Fruit fly (Drosophila melanogaster) whole organism, embryonic: Measurements from ENCODE around the gene Srp19.

Experiments used
- B-H2 ChIP-seq: fragments of 200-800 bp; sonication (Bioruptor generic); optimal IDR thresholded peaks from 2 replicates; lab custom pipeline; 2018; ENCODE audit warnings: missing biosample characterization, mild to moderate bottlenecking, missing genetic modification characterization
- CG10654 ChIP-seq: fragments of 200-800 bp; sonication (Bioruptor generic); optimal IDR thresholded peaks from 2 replicates; lab custom pipeline; 2016; ENCODE audit warnings: missing biosample characterization, missing genetic modification characterization
- CG11093 ChIP-seq: fragments of 200-800 bp; sonication (Bioruptor generic); IDR thresholded peaks from 3 replicates; pipeline ENCODE4 v1.3.6; 2022; ENCODE audit warnings: missing biosample characterization, missing genetic modification characterization
- CG11398 ChIP-seq: fragments of 200-800 bp; sonication (Bioruptor generic); optimal IDR thresholded peaks from 2 replicates; lab custom pipeline; 2016; ENCODE audit warnings: missing biosample characterization, missing genetic modification characterization
- CG11456 ChIP-seq: fragments of 200-800 bp; sonication (Bioruptor generic); IDR thresholded peaks from 3 replicates; pipeline ENCODE4 v1.3.6; 2022; ENCODE audit warnings: missing biosample characterization, missing genetic modification characterization
- CG11723 ChIP-seq: fragments of 200-800 bp; sonication (Bioruptor generic); optimal IDR thresholded peaks from 2 replicates; lab custom pipeline; 2017; ENCODE audit warnings: missing biosample characterization, mild to moderate bottlenecking, missing genetic modification characterization
- CG13624 ChIP-seq: fragments of 200-800 bp; sonication (Bioruptor generic); optimal IDR thresholded peaks from 2 replicates; lab custom pipeline; 2016; ENCODE audit warnings: missing biosample characterization, missing genetic modification characterization
- CG13775 ChIP-seq: fragments of 200-800 bp; sonication (Bioruptor generic); optimal IDR thresholded peaks from 3 replicates; lab custom pipeline; 2017; ENCODE audit warnings: missing biosample characterization, mild to moderate bottlenecking, missing genetic modification characterization
- CG14965 ChIP-seq: fragments of 200-800 bp; sonication (Bioruptor generic); optimal IDR thresholded peaks from 2 replicates; lab custom pipeline; 2016; ENCODE audit warnings: missing biosample characterization, missing genetic modification characterization, borderline replicate concordance
- CG16813 ChIP-seq: fragments of 200-800 bp; sonication (Bioruptor generic); IDR thresholded peaks from 3 replicates; pipeline ENCODE4 v1.3.6; 2022; ENCODE audit warnings: missing biosample characterization, missing genetic modification characterization; ENCODE audit not compliant: partially characterized antibody
- CG17802 ChIP-seq: fragments of 200-800 bp; sonication (Bioruptor generic); optimal IDR thresholded peaks from 2 replicates; lab custom pipeline; 2018; ENCODE audit warnings: missing biosample characterization, mild to moderate bottlenecking, missing genetic modification characterization, moderate library complexity
- CG17912 ChIP-seq: fragments of 200-800 bp; sonication (Bioruptor generic); optimal IDR thresholded peaks from 2 replicates; lab custom pipeline; 2018; ENCODE audit warnings: missing biosample characterization, mild to moderate bottlenecking, missing genetic modification characterization
- CG18476 ChIP-seq: fragments of 200-800 bp; sonication (Bioruptor generic); optimal IDR thresholded peaks from 2 replicates; lab custom pipeline; 2016; ENCODE audit warnings: missing biosample characterization, mild to moderate bottlenecking, missing genetic modification characterization
- CG18619 ChIP-seq: fragments of 200-800 bp; sonication (Bioruptor generic); optimal IDR thresholded peaks from 3 replicates; lab custom pipeline; 2017; ENCODE audit warnings: missing biosample characterization, mild to moderate bottlenecking, missing genetic modification characterization
- CG2199 ChIP-seq: fragments of 200-800 bp; sonication (Bioruptor generic); IDR thresholded peaks from 3 replicates; pipeline ENCODE4 v1.3.6; 2022; ENCODE audit warnings: missing biosample characterization, missing genetic modification characterization
- CG3163 ChIP-seq: fragments of 200-800 bp; sonication (Bioruptor generic); optimal IDR thresholded peaks from 3 replicates; lab custom pipeline; 2016; ENCODE audit warnings: missing biosample characterization, missing genetic modification characterization
- CG32767 ChIP-seq: fragments of 200-800 bp; sonication (Bioruptor generic); IDR thresholded peaks from 2 replicates; pipeline ENCODE4 v1.3.6; 2022; ENCODE audit warnings: missing biosample characterization, missing genetic modification characterization
- CG34376 ChIP-seq: fragments of 200-800 bp; sonication (Bioruptor generic); optimal IDR thresholded peaks from 2 replicates; lab custom pipeline; 2018; ENCODE audit warnings: missing biosample characterization, mild to moderate bottlenecking, missing genetic modification characterization
- CG3838 ChIP-seq: fragments of 200-800 bp; sonication (Bioruptor generic); optimal IDR thresholded peaks from 3 replicates; lab custom pipeline; 2016; ENCODE audit warnings: missing biosample characterization, missing genetic modification characterization
- CG42726 ChIP-seq: fragments of 200-800 bp; sonication (Bioruptor generic); IDR thresholded peaks from 2 replicates; pipeline ENCODE4 v1.3.6; 2022; ENCODE audit warnings: missing biosample characterization, missing genetic modification characterization; ENCODE audit not compliant: partially characterized antibody
- CG4282 ChIP-seq: fragments of 200-800 bp; sonication (Bioruptor generic); optimal IDR thresholded peaks from 2 replicates; lab custom pipeline; 2016; ENCODE audit warnings: missing biosample characterization, missing genetic modification characterization
- CG4617 ChIP-seq: fragments of 200-800 bp; sonication (Bioruptor generic); optimal IDR thresholded peaks from 3 replicates; lab custom pipeline; 2016; ENCODE audit warnings: missing biosample characterization, missing genetic modification characterization, borderline replicate concordance
- CG6654 ChIP-seq: fragments of 200-800 bp; sonication (Bioruptor generic); optimal IDR thresholded peaks from 2 replicates; lab custom pipeline; 2017; ENCODE audit warnings: missing biosample characterization, mild to moderate bottlenecking, missing genetic modification characterization
- CG6765 ChIP-seq: fragments of 200-800 bp; sonication (Bioruptor generic); optimal IDR thresholded peaks from 3 replicates; lab custom pipeline; 2017; ENCODE audit warnings: missing biosample characterization, mild to moderate bottlenecking, missing genetic modification characterization
- CG6813 ChIP-seq: fragments of 200-800 bp; sonication (Bioruptor generic); optimal IDR thresholded peaks from 2 replicates; lab custom pipeline; 2017; ENCODE audit warnings: missing biosample characterization, missing genetic modification characterization, mild to moderate bottlenecking, moderate library complexity, missing genetic modification reagents
- CG8281 ChIP-seq: fragments of 200-800 bp; sonication (Bioruptor generic); optimal IDR thresholded peaks from 2 replicates; lab custom pipeline; 2018; ENCODE audit warnings: missing biosample characterization, mild to moderate bottlenecking, missing genetic modification characterization, moderate library complexity
- CG8388 ChIP-seq: fragments of 200-800 bp; sonication (Bioruptor generic); optimal IDR thresholded peaks from 2 replicates; lab custom pipeline; 2019; ENCODE audit warnings: missing biosample characterization, mild to moderate bottlenecking, missing genetic modification characterization, moderate library complexity
- Dref ChIP-seq: fragments of 200-800 bp; sonication (Bioruptor generic); IDR thresholded peaks from 2 replicates; pipeline ENCODE4 v1.3.6; 2022; ENCODE audit warnings: missing biosample characterization, missing genetic modification characterization
- E2f1 ChIP-seq: fragments of 200-800 bp; sonication (Bioruptor generic); IDR thresholded peaks from 2 replicates; pipeline ENCODE4 v1.3.6; 2022; ENCODE audit warnings: missing biosample characterization, missing genetic modification characterization
- Fer3 ChIP-seq: fragments of 200-800 bp; sonication (Bioruptor generic); optimal IDR thresholded peaks from 2 replicates; lab custom pipeline; 2018; ENCODE audit warnings: missing biosample characterization, mild to moderate bottlenecking, missing genetic modification characterization, moderate library complexity
- GATAe ChIP-seq: fragments of 200-800 bp; sonication (Bioruptor generic); conservative IDR thresholded peaks from 2 replicates; pipeline ENCODE4 v1.3.6; 2022; ENCODE audit warnings: missing biosample characterization, missing genetic modification characterization
- Optix ChIP-seq: fragments of 200-800 bp; sonication (Bioruptor generic); IDR thresholded peaks from 3 replicates; pipeline ENCODE4 v1.3.6; 2022; ENCODE audit warnings: missing biosample characterization, missing genetic modification characterization
- PHDP ChIP-seq: fragments of 200-800 bp; sonication (Bioruptor generic); optimal IDR thresholded peaks from 3 replicates; lab custom pipeline; 2018; ENCODE audit warnings: missing biosample characterization, mild to moderate bottlenecking, missing genetic modification characterization, moderate library complexity
- Six4 ChIP-seq: fragments of 200-800 bp; sonication (Bioruptor generic); optimal IDR thresholded peaks from 2 replicates; lab custom pipeline; 2016; ENCODE audit warnings: missing biosample characterization, missing genetic modification characterization
- amos ChIP-seq: fragments of 200-800 bp; sonication (Bioruptor generic); IDR thresholded peaks from 2 replicates; pipeline ENCODE4 v1.3.6; 2022; ENCODE audit warnings: missing biosample characterization, missing genetic modification characterization; ENCODE audit not compliant: partially characterized antibody
- ato ChIP-seq: fragments of 200-800 bp; sonication (Bioruptor generic); IDR thresholded peaks from 2 replicates; pipeline ENCODE4 v1.3.6; 2022; ENCODE audit warnings: missing biosample characterization, missing genetic modification characterization; ENCODE audit not compliant: partially characterized antibody
- bcd ChIP-seq: fragments of 200-800 bp; sonication (Bioruptor generic); optimal IDR thresholded peaks from 2 replicates; lab custom pipeline; 2017; ENCODE audit warnings: missing biosample characterization, mild to moderate bottlenecking, missing genetic modification characterization
- caup ChIP-seq: fragments of 200-800 bp; sonication (Bioruptor generic); optimal IDR thresholded peaks from 3 replicates; lab custom pipeline; 2017; ENCODE audit warnings: missing biosample characterization, mild to moderate bottlenecking, missing genetic modification characterization, moderate library complexity; ENCODE audit not compliant: severe bottlenecking
- chif ChIP-seq, 2 experiments: fragments of 200-800 bp; sonication (Bioruptor generic); optimal IDR thresholded peaks; 3 replicates each; lab custom pipeline; 2016; ENCODE audit warnings: missing biosample characterization in 2 of 2, missing genetic modification characterization in 2 of 2
- chinmo ChIP-seq: fragments of 200-800 bp; sonication (Bioruptor generic); IDR thresholded peaks from 4 replicates; pipeline ENCODE4 v1.3.6; 2022; ENCODE audit warnings: missing biosample characterization, missing genetic modification characterization; ENCODE audit not compliant: partially characterized antibody
- chm ChIP-seq: fragments of 200-800 bp; sonication (Bioruptor generic); IDR thresholded peaks from 2 replicates; pipeline ENCODE4 v1.3.6; 2022; ENCODE audit warnings: missing biosample characterization, missing genetic modification characterization
- chn ChIP-seq: fragments of 200-800 bp; sonication (Bioruptor generic); optimal IDR thresholded peaks from 2 replicates; lab custom pipeline; 2016; ENCODE audit warnings: missing biosample characterization, missing genetic modification characterization
- cwo ChIP-seq: fragments of 200-800 bp; sonication (Bioruptor generic); optimal IDR thresholded peaks from 3 replicates; lab custom pipeline; 2017; ENCODE audit warnings: missing biosample characterization, missing genetic modification characterization, mild to moderate bottlenecking, moderate library complexity, missing genetic modification reagents
- grau ChIP-seq: fragments of 200-800 bp; optimal IDR thresholded peaks from 3 replicates; lab custom pipeline; 2019; ENCODE audit warnings: missing biosample characterization, mild to moderate bottlenecking, missing genetic modification characterization, moderate library complexity
- lab ChIP-seq: fragments of 200-800 bp; sonication (Bioruptor generic); optimal IDR thresholded peaks from 3 replicates; lab custom pipeline; 2017; ENCODE audit warnings: missing biosample characterization, missing genetic modification characterization, mild to moderate bottlenecking, moderate library complexity, missing genetic modification reagents
- nom ChIP-seq: fragments of 200-800 bp; sonication (Bioruptor generic); optimal IDR thresholded peaks from 2 replicates; lab custom pipeline; 2017; ENCODE audit warnings: missing biosample characterization, missing genetic modification characterization, mild to moderate bottlenecking, moderate library complexity, missing genetic modification reagents
- pita ChIP-seq: fragments of 200-800 bp; sonication (Bioruptor generic); optimal IDR thresholded peaks from 2 replicates; lab custom pipeline; 2017; ENCODE audit warnings: missing biosample characterization, mild to moderate bottlenecking, missing genetic modification characterization
- ttk ChIP-seq: fragments of 200-800 bp; sonication (Bioruptor generic); IDR thresholded peaks from 2 replicates; pipeline ENCODE4 v2.1.2; 2022; ENCODE audit warnings: missing biosample characterization, missing genetic modification characterization
- unc-4 ChIP-seq: fragments of 200-800 bp; sonication (Bioruptor generic); IDR thresholded peaks from 2 replicates; pipeline ENCODE4 v1.3.6; 2022; ENCODE audit warnings: missing biosample characterization, missing genetic modification characterization; ENCODE audit not compliant: partially characterized antibody
- yki ChIP-seq: fragments of >200 bp; optimal IDR thresholded peaks from 3 replicates; lab custom pipeline; 2018
- zf30C ChIP-seq: fragments of 200-800 bp; sonication (Bioruptor generic); optimal IDR thresholded peaks from 3 replicates; lab custom pipeline; 2018; ENCODE audit warnings: missing biosample characterization, mild to moderate bottlenecking, missing genetic modification characterization

The Srp19 gene

DNA sequence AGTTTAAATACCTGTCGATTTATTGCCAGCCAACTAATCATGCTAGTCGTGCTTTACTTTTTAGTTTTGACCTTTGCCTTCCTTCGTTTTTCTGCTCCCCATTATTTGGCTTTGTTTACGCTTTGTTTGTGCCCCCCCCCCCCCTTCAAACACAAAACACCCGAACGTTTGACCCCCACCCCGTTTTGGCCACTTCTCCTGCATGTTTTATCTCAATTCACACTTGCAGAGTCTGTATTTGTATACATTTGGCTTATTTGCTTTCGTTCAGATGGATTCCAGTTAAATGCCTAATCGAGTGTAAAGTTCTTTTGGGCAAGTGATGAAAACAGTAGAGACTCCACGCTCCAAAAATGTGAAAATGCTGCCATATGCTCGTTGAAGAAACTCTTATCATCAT is 1.5 kb upstream of the Srp19 start (continued):
- TF ChIP-seq CG32767 (GFP tag; lab: Robert Waterston, UW) (no peak), Dref (GFP tag; lab: Robert Waterston, UW) (no peak), grau (no peak), chm (GFP tag; lab: Robert Waterston, UW) (no peak), nom (GFP tag; lab: Kevin White, UChicago) (no peak), chn (GFP tag; lab: Kevin White, UChicago) (no peak), CG4617 (no peak), bcd (GFP tag; lab: Kevin White, UChicago) (no peak), CG2199 (GFP tag; lab: Robert Waterston, UW) (no peak), lab (GFP tag; lab: Kevin White, UChicago) (peak; percentile 57), unc-4 (GFP tag; lab: Robert Waterston, UW) (no peak), ttk (GFP tag; lab: Robert Waterston, UW) (no peak), B-H2 (no peak), cwo (peak; percentile 21), CG18619 (no peak), CG14965 (GFP tag; lab: Kevin White, UChicago) (no peak), CG16813 (no peak), GATAe (GFP tag; lab: Robert Waterston, UW) (no peak), CG8388 (GFP tag; lab: Kevin White, UChicago) (no peak), CG6765 (GFP tag; lab: Kevin White, UChicago) (no peak), amos (no peak), CG6654 (GFP tag; lab: Kevin White, UChicago) (no peak), caup (GFP tag; lab: Kevin White, UChicago) (peak; percentile 6), CG42726 (GFP tag; lab: Robert Waterston, UW) (no peak), chinmo (GFP tag; lab: Robert Waterston, UW) (0 out of 4 replicates have a peak, but pooled peaks have one; percentile 33), CG10654 (GFP tag; lab: Kevin White, UChicago) (no peak), CG11456 (no peak), CG11398 (no peak), CG13775 (GFP tag; lab: Kevin White, UChicago) (no peak), CG11093 (GFP tag; lab: Robert Waterston, UW) (no peak), Optix (GFP tag; lab: Robert Waterston, UW) (no peak), CG8281 (tag; lab: Kevin White, UChicago) (no peak), CG3163 (GFP tag; lab: Kevin White, UChicago) (no peak), CG6813 (GFP tag; lab: Kevin White, UChicago) (peak; percentile 23), CG11723 (no peak), E2f1 (GFP tag; lab: Robert Waterston, UW) (no peak), CG34376 (GFP tag; lab: Kevin White, UChicago) (peak; percentile 15), CG17802 (tag; lab: Kevin White, UChicago) (no peak), pita (GFP tag; lab: Kevin White, UChicago) (no peak), chif (GFP tag; optimal IDR thresholded peaks at IDR 0.05; lab: Kevin White, UChicago) (no peak), ato (GFP tag; lab: Robert Waterston, UW) (no peak), PHDP (tag; lab: Kevin White, UChicago) (no peak), zf30C (GFP tag; lab: Kevin White, UChicago) (no peak), CG3838 (GFP tag; lab: Kevin White, UChicago) (no peak), CG4282 (GFP tag; lab: Kevin White, UChicago) (no peak), Fer3 (no peak), yki (no peak), Six4 (GFP tag; lab: Kevin White, UChicago) (no peak), CG18476 (GFP tag; lab: Kevin White, UChicago) (no peak), CG17912 (no peak), CG13624 (GFP tag; lab: Kevin White, UChicago) (no peak)
